Fruit fly (Drosophila melanogaster) whole organism, embryonic: ENCODE data around the gene CG34126.

Source experiments
- Asciz ChIP-seq: fragments of 200-800 bp; sonication (Bioruptor generic); optimal IDR thresholded peaks from 2 replicates; lab custom pipeline; 2017; ENCODE audit warnings: missing biosample characterization, mild to moderate bottlenecking, missing genetic modification characterization, missing genetic modification reagents
- Atf-2 ChIP-seq: fragments of 200-800 bp; sonication (Bioruptor generic); optimal IDR thresholded peaks from 2 replicates; lab custom pipeline; 2016; ENCODE audit warnings: missing biosample characterization, missing genetic modification characterization
- Atf6 ChIP-seq: fragments of 200-800 bp; sonication (Bioruptor generic); IDR thresholded peaks from 2 replicates; pipeline ENCODE4 v1.3.6; 2022; ENCODE audit warnings: missing biosample characterization, missing genetic modification characterization
- Awh ChIP-seq: fragments of 200-800 bp; sonication (Bioruptor generic); IDR thresholded peaks from 2 replicates; pipeline ENCODE4, ENCODE4 v1.3.6; 2022; ENCODE audit warnings: missing biosample characterization, missing genetic modification characterization
- CG10267 ChIP-seq: fragments of 200-800 bp; sonication (Bioruptor generic); optimal IDR thresholded peaks from 2 replicates; lab custom pipeline; 2018; ENCODE audit warnings: missing biosample characterization, mild to moderate bottlenecking, missing genetic modification characterization, moderate library complexity
- CG12071 ChIP-seq: fragments of 200-800 bp; sonication (Bioruptor generic); optimal IDR thresholded peaks from 3 replicates; lab custom pipeline; 2018; ENCODE audit warnings: missing biosample characterization, mild to moderate bottlenecking, missing genetic modification characterization
- CG13123 ChIP-seq: fragments of 200-800 bp; sonication (Bioruptor generic); optimal IDR thresholded peaks from 2 replicates; lab custom pipeline; 2016; ENCODE audit warnings: missing biosample characterization, missing genetic modification characterization
- CG15601 ChIP-seq: fragments of 200-800 bp; sonication (Bioruptor generic); optimal IDR thresholded peaks from 3 replicates; lab custom pipeline; 2019; ENCODE audit warnings: missing biosample characterization, mild to moderate bottlenecking, missing genetic modification characterization, moderate library complexity
- CG15696 ChIP-seq: fragments of 200-800 bp; sonication (Bioruptor generic); optimal IDR thresholded peaks from 2 replicates; lab custom pipeline; 2019; ENCODE audit warnings: missing biosample characterization, mild to moderate bottlenecking, missing genetic modification characterization, moderate library complexity
- CG16813 ChIP-seq: fragments of 200-800 bp; sonication (Bioruptor generic); IDR thresholded peaks from 3 replicates; pipeline ENCODE4 v1.3.6; 2022; ENCODE audit warnings: missing biosample characterization, missing genetic modification characterization; ENCODE audit not compliant: partially characterized antibody
- CG17385 ChIP-seq: fragments of 200-800 bp; sonication (Bioruptor generic); optimal IDR thresholded peaks from 3 replicates; lab custom pipeline; 2018; ENCODE audit warnings: missing biosample characterization, mild to moderate bottlenecking, missing genetic modification characterization
- CG17802 ChIP-seq: fragments of 200-800 bp; sonication (Bioruptor generic); optimal IDR thresholded peaks from 2 replicates; lab custom pipeline; 2018; ENCODE audit warnings: missing biosample characterization, mild to moderate bottlenecking, missing genetic modification characterization, moderate library complexity
- CG17912 ChIP-seq: fragments of 200-800 bp; sonication (Bioruptor generic); optimal IDR thresholded peaks from 2 replicates; lab custom pipeline; 2018; ENCODE audit warnings: missing biosample characterization, mild to moderate bottlenecking, missing genetic modification characterization
- CG18599 ChIP-seq: fragments of 200-800 bp; sonication (Bioruptor generic); optimal IDR thresholded peaks from 3 replicates; lab custom pipeline; 2017; ENCODE audit warnings: missing biosample characterization, missing genetic modification characterization, mild to moderate bottlenecking, moderate library complexity, missing genetic modification reagents
- CG3407 ChIP-seq: fragments of 200-800 bp; sonication (Bioruptor generic); optimal IDR thresholded peaks from 2 replicates; lab custom pipeline; 2018; ENCODE audit warnings: missing biosample characterization, mild to moderate bottlenecking, missing genetic modification characterization
- CG34224 ChIP-seq: fragments of 200-800 bp; sonication (Bioruptor generic); IDR thresholded peaks from 3 replicates; pipeline ENCODE4 v1.3.6; 2022; ENCODE audit warnings: missing biosample characterization, missing genetic modification characterization; ENCODE audit not compliant: partially characterized antibody
- CG3995 ChIP-seq: fragments of 200-800 bp; sonication (Bioruptor generic); optimal IDR thresholded peaks from 3 replicates; lab custom pipeline; 2016; ENCODE audit warnings: missing biosample characterization, missing genetic modification characterization
- CG42726 ChIP-seq: fragments of 200-800 bp; sonication (Bioruptor generic); IDR thresholded peaks from 2 replicates; pipeline ENCODE4 v1.3.6; 2022; ENCODE audit warnings: missing biosample characterization, missing genetic modification characterization; ENCODE audit not compliant: partially characterized antibody
- CG4617 ChIP-seq: fragments of 200-800 bp; sonication (Bioruptor generic); optimal IDR thresholded peaks from 3 replicates; lab custom pipeline; 2016; ENCODE audit warnings: missing biosample characterization, missing genetic modification characterization, borderline replicate concordance
- CG5953 ChIP-seq: fragments of 200-800 bp; sonication (Bioruptor generic); IDR thresholded peaks from 2 replicates; pipeline ENCODE4 v1.3.6; 2022; ENCODE audit warnings: missing biosample characterization, missing genetic modification characterization
- CG6791 ChIP-seq: fragments of 200-800 bp; sonication (Bioruptor generic); IDR thresholded peaks from 3 replicates; pipeline ENCODE4 v1.3.6; 2022; ENCODE audit warnings: missing biosample characterization, missing genetic modification characterization; ENCODE audit not compliant: partially characterized antibody
- CG8944 ChIP-seq: fragments of 200-800 bp; sonication (Bioruptor generic); optimal IDR thresholded peaks from 3 replicates; lab custom pipeline; 2016; ENCODE audit warnings: missing biosample characterization, missing genetic modification characterization
- CG9609 ChIP-seq: fragments of 200-800 bp; sonication (Bioruptor generic); optimal IDR thresholded peaks from 3 replicates; lab custom pipeline; 2016; ENCODE audit warnings: missing biosample characterization, missing genetic modification characterization
- CkIIα-i1 ChIP-seq: fragments of 200-800 bp; sonication (Bioruptor generic); IDR thresholded peaks from 2 replicates; pipeline ENCODE4 v1.3.6; 2022; ENCODE audit warnings: missing biosample characterization, missing genetic modification characterization
- Dref ChIP-seq: fragments of 200-800 bp; sonication (Bioruptor generic); IDR thresholded peaks from 2 replicates; pipeline ENCODE4 v1.3.6; 2022; ENCODE audit warnings: missing biosample characterization, missing genetic modification characterization
- Hey ChIP-seq: fragments of 200-800 bp; sonication (Bioruptor generic); optimal IDR thresholded peaks from 3 replicates; lab custom pipeline; 2018; ENCODE audit warnings: missing biosample characterization, mild to moderate bottlenecking, missing genetic modification characterization
- Mrtf ChIP-seq: fragments of 200-800 bp; sonication (Bioruptor generic); IDR thresholded peaks from 3 replicates; pipeline ENCODE4 v1.3.6; 2022; ENCODE audit warnings: missing biosample characterization, missing genetic modification characterization
- Side ChIP-seq: fragments of 200-800 bp; sonication (Bioruptor generic); optimal IDR thresholded peaks from 2 replicates; lab custom pipeline; 2016; ENCODE audit warnings: missing biosample characterization, missing genetic modification characterization
- Usf ChIP-seq: fragments of 200-800 bp; sonication (Bioruptor generic); optimal IDR thresholded peaks from 2 replicates; lab custom pipeline; 2017; ENCODE audit warnings: missing genotype, missing biosample characterization, missing genetic modification characterization
- ase ChIP-seq: fragments of 200-800 bp; sonication (Bioruptor generic); IDR thresholded peaks from 3 replicates; pipeline ENCODE4 v1.3.6; 2022; ENCODE audit warnings: missing biosample characterization, missing genetic modification characterization
- bsh ChIP-seq, 2 experiments: fragments of 200-800 bp; sonication (Bioruptor generic); optimal IDR thresholded peaks; 2 replicates each; lab custom pipeline; 2017 to 2018; ENCODE audit warnings: mild to moderate bottlenecking in 2 of 2, missing biosample characterization in 2 of 2, missing genetic modification characterization in 2 of 2, moderate library complexity in 1 of 2
- chif ChIP-seq, 2 experiments: fragments of 200-800 bp; sonication (Bioruptor generic); optimal IDR thresholded peaks; 3 replicates each; lab custom pipeline; 2016; ENCODE audit warnings: missing biosample characterization in 2 of 2, missing genetic modification characterization in 2 of 2
- croc ChIP-seq: fragments of 200-800 bp; sonication (Bioruptor generic); conservative IDR thresholded peaks from 3 replicates; pipeline ENCODE4 v1.3.6; 2022; ENCODE audit warnings: missing biosample characterization, missing genetic modification characterization
- disco-r ChIP-seq: fragments of 200-800 bp; sonication (Bioruptor generic); optimal IDR thresholded peaks from 2 replicates; lab custom pipeline; 2016; ENCODE audit warnings: missing biosample characterization, missing genetic modification characterization
- eyg ChIP-seq: fragments of 200-800 bp; sonication (Bioruptor generic); optimal IDR thresholded peaks from 3 replicates; lab custom pipeline; 2016; ENCODE audit warnings: missing biosample characterization, missing genetic modification characterization
- grn ChIP-seq: fragments of 200-800 bp; sonication (Bioruptor generic); optimal IDR thresholded peaks from 3 replicates; lab custom pipeline; 2017; ENCODE audit warnings: missing biosample characterization, missing genetic modification characterization
- hb ChIP-seq: fragments of 200-800 bp; sonication (Bioruptor generic); IDR thresholded peaks from 3 replicates; pipeline ENCODE4 v1.3.6; 2022; ENCODE audit warnings: missing biosample characterization, missing genetic modification characterization; ENCODE audit not compliant: partially characterized antibody
- ken ChIP-seq: fragments of 200-800 bp; sonication (Bioruptor generic); IDR thresholded peaks from 3 replicates; pipeline ENCODE4 v1.3.6; 2022; ENCODE audit warnings: missing biosample characterization, missing genetic modification characterization
- lilli ChIP-seq: fragments of 200-800 bp; sonication (Bioruptor generic); optimal IDR thresholded peaks from 3 replicates; lab custom pipeline; 2016; ENCODE audit warnings: missing biosample characterization, missing genetic modification characterization
- p53 ChIP-seq: fragments of 200-800 bp; sonication (Bioruptor generic); optimal IDR thresholded peaks from 2 replicates; lab custom pipeline; 2016; ENCODE audit warnings: missing biosample characterization, missing genetic modification characterization
- repo ChIP-seq: fragments of 200-800 bp; sonication (Bioruptor generic); optimal IDR thresholded peaks from 2 replicates; lab custom pipeline; 2016; ENCODE audit warnings: missing biosample characterization, missing genetic modification characterization
- scrt ChIP-seq: fragments of 200-800 bp; sonication (Bioruptor generic); optimal IDR thresholded peaks from 2 replicates; lab custom pipeline; 2018; ENCODE audit warnings: missing biosample characterization, mild to moderate bottlenecking, missing genetic modification characterization, moderate library complexity
- seq ChIP-seq: fragments of 200-800 bp; sonication (Bioruptor generic); IDR thresholded peaks from 2 replicates; pipeline ENCODE4 v1.3.6; 2022; ENCODE audit warnings: missing biosample characterization, missing genetic modification characterization
- so ChIP-seq: fragments of 200-800 bp; sonication (Bioruptor generic); IDR thresholded peaks from 3 replicates; pipeline ENCODE4 v1.3.6; 2022; ENCODE audit warnings: missing biosample characterization, missing genetic modification characterization
- sr ChIP-seq: fragments of 200-800 bp; sonication (Bioruptor generic); IDR thresholded peaks from 3 replicates; pipeline ENCODE4 v1.3.6; 2022; ENCODE audit warnings: missing biosample characterization, missing genetic modification characterization
- ssp ChIP-seq: fragments of 200-800 bp; sonication (Bioruptor generic); IDR thresholded peaks from 2 replicates; pipeline ENCODE4 v1.3.6; 2022; ENCODE audit warnings: missing biosample characterization, missing genetic modification characterization
- stc ChIP-seq: fragments of 200-800 bp; sonication (Bioruptor generic); IDR thresholded peaks from 2 replicates; pipeline ENCODE4 v1.3.6; 2022; ENCODE audit warnings: missing biosample characterization, missing genetic modification characterization
- tup ChIP-seq: fragments of 200-800 bp; sonication (Bioruptor generic); optimal IDR thresholded peaks from 2 replicates; lab custom pipeline; 2016; ENCODE audit warnings: missing biosample characterization, mild to moderate bottlenecking, missing genetic modification characterization, moderate library complexity
- wdn ChIP-seq: fragments of 200-800 bp; sonication (Bioruptor generic); IDR thresholded peaks from 2 replicates; pipeline ENCODE4 v1.3.6; 2022; ENCODE audit warnings: missing biosample characterization, missing genetic modification characterization
- zfh2 ChIP-seq: fragments of 200-800 bp; sonication (Bioruptor generic); optimal IDR thresholded peaks from 2 replicates; lab custom pipeline; 2016; ENCODE audit warnings: missing biosample characterization, missing genetic modification characterization

Gene CG34126

DNA sequence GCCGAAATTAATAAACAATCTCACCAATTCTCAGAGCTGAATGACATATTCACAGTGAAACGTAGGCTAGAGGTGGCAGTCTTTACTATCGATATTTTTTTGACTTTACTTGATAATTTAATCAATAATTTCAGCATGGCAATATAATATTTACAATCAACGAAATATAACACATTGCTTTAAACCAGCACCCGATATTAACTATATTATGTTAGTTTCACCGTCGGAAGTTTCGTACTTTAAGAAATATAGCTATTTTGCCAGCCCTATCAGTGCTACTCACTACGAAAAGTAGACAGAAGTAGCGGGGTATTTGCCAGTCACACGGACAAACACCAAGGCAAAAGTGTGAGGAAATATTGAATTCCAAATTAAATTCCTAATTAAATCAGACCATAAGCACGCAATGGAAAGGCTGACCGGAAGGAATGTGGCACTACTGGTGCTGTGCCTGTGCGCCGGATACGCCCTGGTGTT lies 29.4 kb downstream of the CG34126 start, which contains the start of the genes CG31917, Tfb5 and SelT (continued):
- TF ChIP-seq CG5953 (GFP tag; lab: Robert Waterston, UW) (no peak), Atf-2 (GFP tag; lab: Kevin White, UChicago) (peak; percentile 30), grn (no peak), zfh2 (peak; percentile 64), scrt (no peak), Mrtf (no peak), repo (GFP tag; lab: Kevin White, UChicago) (peak; percentile 35), CG42726 (GFP tag; lab: Robert Waterston, UW) (no peak; the same call in 1 of the 2 replicates), bsh (GFP tag; optimal IDR thresholded peaks at IDR 0.05; lab: Kevin White, UChicago) (peak in 1 of 2 experiments; percentile 40), Dref (GFP tag; lab: Robert Waterston, UW) (peak; percentile 59), tup (GFP tag; lab: Kevin White, UChicago) (no peak), CG13123 (GFP tag; lab: Kevin White, UChicago) (no peak), CG12071 (no peak), CG17802 (peak; percentile 36), CG34224 (GFP tag; lab: Robert Waterston, UW) (peak; percentile 74), Usf (GFP tag; lab: Kevin White, UChicago) (peak; percentile 10), sr (no peak), CkIIα-i1 (GFP tag; lab: Robert Waterston, UW) (no peak), chif (GFP tag; optimal IDR thresholded peaks at IDR 0.05; lab: Kevin White, UChicago) (peak; percentile 17 to 52), ase (GFP tag; lab: Robert Waterston, UW) (no peak), Asciz (GFP tag; lab: Kevin White, UChicago) (no peak), CG4617 (GFP tag; lab: Kevin White, UChicago) (peak; percentile 89), CG10267 (tag; lab: Kevin White, UChicago) (peak; percentile 52), croc (GFP tag; lab: Robert Waterston, UW) (no peak), CG3995 (GFP tag; lab: Kevin White, UChicago) (peak; percentile 52), CG15696 (peak; percentile 50), eyg (no peak), CG6791 (peak; percentile 57; the same call in 2 of the 3 replicates), lilli (GFP tag; lab: Kevin White, UChicago) (peak; percentile 82), Atf6 (GFP tag; lab: Robert Waterston, UW) (peak; percentile 30; the same call in 1 of the 2 replicates), Awh (GFP tag; lab: Robert Waterston, UW) (no peak), ssp (GFP tag; lab: Robert Waterston, UW) (0 out of 2 replicates have a peak, but pooled peaks have one; percentile 23), CG18599 (peak; percentile 43), seq (GFP tag; lab: Robert Waterston, UW) (no peak), Side (GFP tag; lab: Kevin White, UChicago) (no peak), disco-r (GFP tag; lab: Kevin White, UChicago) (peak; percentile 55), CG15601 (tag; lab: Kevin White, UChicago) (peak; percentile 58), CG17912 (GFP tag; lab: Kevin White, UChicago) (no peak), stc (GFP tag; lab: Robert Waterston, UW) (no peak), CG16813 (GFP tag; lab: Robert Waterston, UW) (peak; percentile 81), so (no peak), CG9609 (GFP tag; lab: Kevin White, UChicago) (peak; percentile 50), wdn (GFP tag; lab: Robert Waterston, UW) (peak; percentile 31; the same call in 1 of the 2 replicates), ken (no peak), CG3407 (GFP tag; lab: Kevin White, UChicago) (no peak), CG17385 (GFP tag; lab: Kevin White, UChicago) (peak; percentile 20), CG8944 (GFP tag; lab: Kevin White, UChicago) (peak; percentile 36), hb (peak; percentile 58; the same call in 1 of the 3 replicates), p53 (GFP tag; lab: Kevin White, UChicago) (no peak), Hey (tag; lab: Kevin White, UChicago) (no peak)
